Fruit fly (Drosophila melanogaster): ENCODE results near the gene CG31388.

CG31388 gene

dm6 chr3R:11231705-11232261 lies 5.8 kb upstream of the CG31388 start, which contains the start of the genes CG17187 and Dph3:
Gene CG17187, minus strand, starts transcription at chr3R:11231879.
Gene Dph3, plus strand, starts transcription at chr3R:11231912.
- TF ChIP-seq Pif1A (GFP tag; optimal IDR thresholded peaks at IDR 0.05) (no peak), D1 (tag; optimal IDR thresholded peaks at IDR 0.05) (no peak), CG10348 (GFP tag; IDR thresholded peaks at IDR 0.05) (no peak), CG13204 (GFP tag; optimal IDR thresholded peaks at IDR 0.05) (no peak), Pif1B (GFP tag; optimal IDR thresholded peaks at IDR 0.05) (no peak), CG34367 (tag; optimal IDR thresholded peaks at IDR 0.05) (no peak), CG14655 (GFP tag; optimal IDR thresholded peaks at IDR 0.05) (no peak), fd96Ca (GFP tag; IDR thresholded peaks at IDR 0.05) (no peak), CG17806 (tag; optimal IDR thresholded peaks at IDR 0.05) (no peak), CG8301 (tag; optimal IDR thresholded peaks at IDR 0.05) (no peak)

dm6 chr3R:11234918-11235371 lies 2.7 kb upstream of the CG31388 start, which contains the start of the genes Arfip and CG17721:
Gene Arfip, minus strand, starts transcription at chr3R:11235013.
Gene CG17721, plus strand, starts transcription at chr3R:11235140.
- peak; percentile 88 for TF ChIP-seq EcR (GFP tag; optimal IDR thresholded peaks at IDR 0.05)
- no peak for TF ChIP-seq D1 (tag; optimal IDR thresholded peaks at IDR 0.05)

DNA sequence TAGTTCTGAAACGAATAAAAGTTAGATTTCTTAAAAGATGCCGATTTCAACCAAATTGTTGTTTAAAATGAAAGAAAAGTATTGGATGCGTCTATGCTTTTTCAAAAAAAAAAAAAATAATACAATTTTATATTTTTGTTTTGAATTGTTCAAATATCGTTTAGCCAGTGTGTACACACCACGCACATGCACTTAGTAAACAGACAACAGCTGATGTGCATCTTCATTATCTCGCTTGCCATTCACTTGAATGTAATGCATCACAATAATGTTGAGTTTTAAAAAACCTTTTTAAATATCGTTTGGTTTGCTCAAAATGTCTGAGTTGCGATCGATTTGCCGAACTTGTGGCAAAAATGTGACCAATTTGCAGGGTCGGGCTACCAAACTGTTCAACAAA lies 1.6 kb upstream of the CG31388 start, which contains the start of gene CG31441:
CG31441 (plus strand) TSS at position 246 of the 400 bp plus-strand sequence.
- no peak for TF ChIP-seq rn (GFP tag; IDR thresholded peaks at IDR 0.05)

dm6 chr3R:11240891-11241290 lies 3.3 kb downstream of the CG31388 start, which contains the start of the genes scpr-B and scpr-A:
Gene scpr-B, minus strand, starts transcription at chr3R:11240991.
Gene scpr-A, plus strand, starts transcription at chr3R:11241183.
- TF ChIP-seq CG34367 (tag; optimal IDR thresholded peaks at IDR 0.05) (no peak), CG15710 (tag; optimal IDR thresholded peaks at IDR 0.05) (no peak), Pif1A (GFP tag; optimal IDR thresholded peaks at IDR 0.05) (no peak), fd96Ca (GFP tag; IDR thresholded peaks at IDR 0.05) (no peak), CG13204 (GFP tag; optimal IDR thresholded peaks at IDR 0.05) (no peak), CG14655 (GFP tag; optimal IDR thresholded peaks at IDR 0.05) (no peak), CG32121 (GFP tag; IDR thresholded peaks at IDR 0.05) (no peak), gl (tag; optimal IDR thresholded peaks at IDR 0.05) (no peak), CG8301 (tag; optimal IDR thresholded peaks at IDR 0.05) (no peak), CG12605 (GFP tag; IDR thresholded peaks at IDR 0.05) (no peak), CG4496 (GFP tag; IDR thresholded peaks at IDR 0.05) (no peak), CG8159 (tag; optimal IDR thresholded peaks at IDR 0.05) (no peak), Pif1B (GFP tag; optimal IDR thresholded peaks at IDR 0.05) (no peak), D1 (tag; optimal IDR thresholded peaks at IDR 0.05) (no peak), Snoo (tag; optimal IDR thresholded peaks at IDR 0.05) (no peak), CG10348 (GFP tag; IDR thresholded peaks at IDR 0.05) (no peak), rn (GFP tag; IDR thresholded peaks at IDR 0.05) (no peak), Ets98B (GFP tag; IDR thresholded peaks at IDR 0.05) (no peak), CG17806 (tag; optimal IDR thresholded peaks at IDR 0.05) (no peak)

dm6 chr3R:11243057-11243740 lies 5.6 kb downstream of the CG31388 start:
- TF ChIP-seq EcR (GFP tag; optimal IDR thresholded peaks at IDR 0.05) (peak; percentile 17), rn (GFP tag; IDR thresholded peaks at IDR 0.05) (no peak)

dm6 chr3R:11243951-11244660 lies 6.5 kb downstream of the CG31388 start, which contains the start of the genes CG17734 and CG5214:
Gene CG17734, minus strand, starts transcription at chr3R:11243999.
Gene CG5214, plus strand, starts transcription at chr3R:11244302.
- no peak for TF ChIP-seq gl (tag; optimal IDR thresholded peaks at IDR 0.05)
- TF ChIP-seq fd96Ca (GFP tag; IDR thresholded peaks at IDR 0.05): no peak
- no peak for TF ChIP-seq Snoo (tag; optimal IDR thresholded peaks at IDR 0.05)
- no peak for TF ChIP-seq CG8301 (tag; optimal IDR thresholded peaks at IDR 0.05)
- TF ChIP-seq CG17806 (tag; optimal IDR thresholded peaks at IDR 0.05): no peak
- no peak for TF ChIP-seq CG10348 (GFP tag; IDR thresholded peaks at IDR 0.05)
- TF ChIP-seq EcR (GFP tag; optimal IDR thresholded peaks at IDR 0.05): no peak

DNA sequence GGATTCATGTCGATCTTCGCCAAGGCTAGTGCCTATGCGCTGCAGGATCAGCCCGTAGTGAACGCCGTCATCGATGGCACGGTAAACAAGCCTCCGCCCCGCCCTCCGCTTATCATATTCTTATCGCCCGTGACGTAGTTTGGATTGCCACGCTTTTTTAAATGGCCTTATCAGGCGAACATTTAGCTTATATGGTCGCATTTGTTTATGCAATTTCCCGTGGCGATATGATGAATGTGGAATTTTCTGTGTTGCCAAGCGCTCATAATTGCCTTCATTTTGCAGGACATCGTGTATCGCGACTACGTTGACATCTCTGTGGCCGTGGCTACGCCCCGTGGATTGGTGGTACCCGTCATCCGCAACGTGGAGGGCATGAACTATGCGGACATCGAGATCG lies 8.2 kb downstream of the CG31388 start:
- TF ChIP-seq CG8301 (tag; optimal IDR thresholded peaks at IDR 0.05) (no peak), rn (GFP tag; IDR thresholded peaks at IDR 0.05) (no peak), CG13204 (GFP tag; optimal IDR thresholded peaks at IDR 0.05) (no peak), CG8159 (tag; optimal IDR thresholded peaks at IDR 0.05) (no peak), Snoo (tag; optimal IDR thresholded peaks at IDR 0.05) (no peak), CG9948 (tag; optimal IDR thresholded peaks at IDR 0.05) (no peak), CG32121 (GFP tag; IDR thresholded peaks at IDR 0.05) (no peak), Ets98B (GFP tag; IDR thresholded peaks at IDR 0.05) (no peak), CG10348 (GFP tag; IDR thresholded peaks at IDR 0.05) (no peak), Pif1B (GFP tag; optimal IDR thresholded peaks at IDR 0.05) (no peak), CG12605 (GFP tag; IDR thresholded peaks at IDR 0.05) (no peak), CG17806 (tag; optimal IDR thresholded peaks at IDR 0.05) (no peak)
